Fruit fly (Drosophila melanogaster): ENCODE results near the gene CG32191.

Gene CG32191

DNA sequence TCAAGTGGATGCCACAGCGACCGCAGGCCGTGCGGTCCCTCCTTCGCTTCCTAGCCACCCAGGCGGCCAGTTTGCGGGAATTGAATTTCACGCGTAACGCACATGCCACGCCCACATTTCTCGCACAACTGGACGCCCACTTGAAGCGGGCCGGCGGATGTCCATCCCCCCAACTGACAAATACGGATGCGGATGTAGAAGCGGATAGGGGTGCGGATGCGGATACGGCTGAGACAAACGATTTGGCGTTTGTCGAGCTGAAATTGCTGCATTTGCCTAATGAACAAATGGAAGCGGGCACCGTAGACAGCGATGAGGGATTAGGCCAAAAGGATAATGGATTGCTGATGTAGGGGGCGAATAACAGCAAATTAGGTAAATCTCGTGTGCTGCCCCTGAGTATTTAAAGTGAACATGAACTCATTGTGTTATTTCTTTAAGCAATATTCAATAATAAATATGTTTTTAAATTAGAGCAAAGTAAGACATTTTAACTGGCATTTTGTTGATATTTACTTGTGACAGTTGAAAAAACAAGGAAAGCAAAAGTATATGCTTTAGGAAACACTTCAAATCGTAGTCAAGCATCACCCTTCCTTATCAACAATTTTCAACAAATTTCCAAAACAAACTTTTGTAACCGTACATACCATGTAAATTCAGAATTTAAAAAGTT lies 49.7 kb downstream of the CG32191 start, which contains the start of gene CG32181:
CG32181 (plus strand) TSS at position 626 of the 676 bp plus-strand sequence.
- TF ChIP-seq EcR (GFP tag; optimal IDR thresholded peaks at IDR 0.05) (no peak), usp (GFP tag; optimal IDR thresholded peaks at IDR 0.05) (no peak), Dll (optimal IDR thresholded peaks at IDR 0.05) (no peak), psq (optimal IDR thresholded peaks at IDR 0.05) (no peak), CG8478 (optimal IDR thresholded peaks at IDR 0.05) (no peak), pan (optimal IDR thresholded peaks at IDR 0.05) (no peak)

- TF ChIP-seq pan (optimal IDR thresholded peaks at IDR 0.05) (no peak), EcR (GFP tag; optimal IDR thresholded peaks at IDR 0.05) (no peak), Dll (optimal IDR thresholded peaks at IDR 0.05) (no peak), psq (optimal IDR thresholded peaks at IDR 0.05) (no peak), CG8478 (optimal IDR thresholded peaks at IDR 0.05) (no peak), usp (GFP tag; optimal IDR thresholded peaks at IDR 0.05) (no peak)
Measured at dm6 chr3L:17758084-17758211, 51.0 kb downstream of the CG32191 start, which contains the start of gene CG32182. Gene CG32182 (plus strand): TSS chr3L:17758112.

dm6 chr3L:17757156-17758083 lies 51.5 kb downstream of the CG32191 start:
- TF ChIP-seq CG8478 (optimal IDR thresholded peaks at IDR 0.05) (no peak), Dll (optimal IDR thresholded peaks at IDR 0.05) (no peak), usp (GFP tag; optimal IDR thresholded peaks at IDR 0.05) (no peak), psq (optimal IDR thresholded peaks at IDR 0.05) (no peak), EcR (GFP tag; optimal IDR thresholded peaks at IDR 0.05) (no peak), pan (optimal IDR thresholded peaks at IDR 0.05) (no peak)
